Fruit fly (Drosophila melanogaster) whole organism, embryonic: ENCODE results near the gene CG8369.

Experiments
- Abd-B ChIP-seq: fragments of 200-800 bp; sonication (Bioruptor generic); optimal IDR thresholded peaks from 2 replicates; lab custom pipeline; 2018; ENCODE audit warnings: missing biosample characterization, mild to moderate bottlenecking, missing genetic modification characterization, moderate library complexity
- Adf1 ChIP-seq: fragments of 200-800 bp; sonication (Bioruptor generic); IDR thresholded peaks from 2 replicates; pipeline ENCODE4 v1.3.6; 2022; ENCODE audit warnings: missing biosample characterization, missing genetic modification characterization
- Antp ChIP-seq: fragments of 200-800 bp; sonication (Bioruptor generic); optimal IDR thresholded peaks from 3 replicates; lab custom pipeline; 2016; ENCODE audit warnings: missing biosample characterization, missing genetic modification characterization
- Atf3 ChIP-seq: fragments of 200-800 bp; sonication (Bioruptor generic); optimal IDR thresholded peaks from 3 replicates; lab custom pipeline; 2016; ENCODE audit warnings: missing biosample characterization, missing genetic modification characterization
- Bgb ChIP-seq: fragments of 200-800 bp; sonication (Bioruptor generic); IDR thresholded peaks from 2 replicates; pipeline ENCODE4 v1.3.6; 2022; ENCODE audit warnings: missing biosample characterization, missing genetic modification characterization; ENCODE audit not compliant: partially characterized antibody
- CG12104 ChIP-seq: fragments of 200-800 bp; sonication (Bioruptor generic); optimal IDR thresholded peaks from 3 replicates; lab custom pipeline; 2016; ENCODE audit warnings: missing biosample characterization, missing genetic modification characterization
- CG13123 ChIP-seq: fragments of 200-800 bp; sonication (Bioruptor generic); optimal IDR thresholded peaks from 2 replicates; lab custom pipeline; 2016; ENCODE audit warnings: missing biosample characterization, missing genetic modification characterization
- CG15073 ChIP-seq: fragments of 200-800 bp; sonication (Bioruptor generic); optimal IDR thresholded peaks from 2 replicates; lab custom pipeline; 2016; ENCODE audit warnings: missing biosample characterization, missing genetic modification characterization
- CG1529 ChIP-seq: fragments of 200-800 bp; sonication (Bioruptor generic); optimal IDR thresholded peaks from 3 replicates; lab custom pipeline; 2018; ENCODE audit warnings: missing biosample characterization, missing genetic modification characterization
- CG15479 ChIP-seq: fragments of 200-800 bp; sonication (Bioruptor generic); optimal IDR thresholded peaks from 3 replicates; lab custom pipeline; 2019; ENCODE audit warnings: missing biosample characterization, mild to moderate bottlenecking, missing genetic modification characterization, moderate library complexity
- CG3995 ChIP-seq: fragments of 200-800 bp; sonication (Bioruptor generic); optimal IDR thresholded peaks from 3 replicates; lab custom pipeline; 2016; ENCODE audit warnings: missing biosample characterization, missing genetic modification characterization
- CG5953 ChIP-seq: fragments of 200-800 bp; sonication (Bioruptor generic); IDR thresholded peaks from 2 replicates; pipeline ENCODE4 v1.3.6; 2022; ENCODE audit warnings: missing biosample characterization, missing genetic modification characterization
- CG6254 ChIP-seq: fragments of 200-800 bp; sonication (Bioruptor generic); optimal IDR thresholded peaks from 3 replicates; lab custom pipeline; 2017; ENCODE audit warnings: mild to moderate bottlenecking, missing biosample characterization, missing genetic modification reagents, missing genetic modification characterization
- CG6689 ChIP-seq: fragments of 200-800 bp; sonication (Bioruptor generic); IDR thresholded peaks from 2 replicates; pipeline ENCODE4 v1.3.6; 2022; ENCODE audit warnings: missing biosample characterization, missing genetic modification characterization
- CG6765 ChIP-seq: fragments of 200-800 bp; sonication (Bioruptor generic); optimal IDR thresholded peaks from 3 replicates; lab custom pipeline; 2017; ENCODE audit warnings: missing biosample characterization, mild to moderate bottlenecking, missing genetic modification characterization
- CG6813 ChIP-seq: fragments of 200-800 bp; sonication (Bioruptor generic); optimal IDR thresholded peaks from 2 replicates; lab custom pipeline; 2017; ENCODE audit warnings: missing biosample characterization, missing genetic modification characterization, mild to moderate bottlenecking, moderate library complexity, missing genetic modification reagents
- CG7556 ChIP-seq: fragments of 200-800 bp; sonication (Bioruptor generic); optimal IDR thresholded peaks from 2 replicates; lab custom pipeline; 2017; ENCODE audit warnings: missing biosample characterization, mild to moderate bottlenecking, missing genetic modification characterization
- CG7745 ChIP-seq: fragments of 200-800 bp; sonication (Bioruptor generic); optimal IDR thresholded peaks from 2 replicates; lab custom pipeline; 2018; ENCODE audit warnings: missing biosample characterization, mild to moderate bottlenecking, missing genetic modification characterization, moderate library complexity
- D19A ChIP-seq: fragments of 200-800 bp; optimal IDR thresholded peaks from 3 replicates; lab custom pipeline; 2019; ENCODE audit warnings: missing biosample characterization, mild to moderate bottlenecking, missing genetic modification characterization, moderate library complexity
- Gug ChIP-seq: fragments of 200-800 bp; sonication (Bioruptor generic); IDR thresholded peaks from 4 replicates; pipeline ENCODE4 v1.3.6; 2022; ENCODE audit warnings: missing biosample characterization, missing genetic modification characterization
- HLH3B ChIP-seq: fragments of 200-800 bp; sonication (Bioruptor generic); IDR thresholded peaks from 2 replicates; pipeline ENCODE4 v1.3.6; 2022; ENCODE audit warnings: missing biosample characterization, missing genetic modification characterization
- Hey ChIP-seq: fragments of 200-800 bp; sonication (Bioruptor generic); optimal IDR thresholded peaks from 3 replicates; lab custom pipeline; 2018; ENCODE audit warnings: missing biosample characterization, mild to moderate bottlenecking, missing genetic modification characterization
- Mrtf ChIP-seq: fragments of 200-800 bp; sonication (Bioruptor generic); IDR thresholded peaks from 3 replicates; pipeline ENCODE4 v1.3.6; 2022; ENCODE audit warnings: missing biosample characterization, missing genetic modification characterization
- TFAM ChIP-seq: fragments of 200-800 bp; sonication (Bioruptor generic); optimal IDR thresholded peaks from 2 replicates; lab custom pipeline; 2017; ENCODE audit warnings: missing biosample characterization, missing genetic modification characterization, inconsistent platforms
- Usf ChIP-seq: fragments of 200-800 bp; sonication (Bioruptor generic); optimal IDR thresholded peaks from 2 replicates; lab custom pipeline; 2017; ENCODE audit warnings: missing genotype, missing biosample characterization, missing genetic modification characterization
- Xrp1 ChIP-seq: fragments of 200-800 bp; sonication (Bioruptor generic); IDR thresholded peaks from 2 replicates; pipeline ENCODE4 v1.3.6; 2022; ENCODE audit warnings: missing biosample characterization, missing genetic modification characterization
- ap ChIP-seq: fragments of 200-800 bp; sonication (Bioruptor generic); IDR thresholded peaks from 2 replicates; pipeline ENCODE4 v1.3.6; 2022; ENCODE audit warnings: missing biosample characterization, missing genetic modification characterization
- ase ChIP-seq: fragments of 200-800 bp; sonication (Bioruptor generic); IDR thresholded peaks from 3 replicates; pipeline ENCODE4 v1.3.6; 2022; ENCODE audit warnings: missing biosample characterization, missing genetic modification characterization
- caup ChIP-seq: fragments of 200-800 bp; sonication (Bioruptor generic); optimal IDR thresholded peaks from 3 replicates; lab custom pipeline; 2017; ENCODE audit warnings: missing biosample characterization, mild to moderate bottlenecking, missing genetic modification characterization, moderate library complexity; ENCODE audit not compliant: severe bottlenecking
- chinmo ChIP-seq: fragments of 200-800 bp; sonication (Bioruptor generic); IDR thresholded peaks from 4 replicates; pipeline ENCODE4 v1.3.6; 2022; ENCODE audit warnings: missing biosample characterization, missing genetic modification characterization; ENCODE audit not compliant: partially characterized antibody
- crc ChIP-seq: fragments of 200-800 bp; sonication (Bioruptor generic); optimal IDR thresholded peaks from 2 replicates; lab custom pipeline; 2016; ENCODE audit warnings: missing biosample characterization, missing genetic modification characterization
- dmrt11E ChIP-seq: fragments of 200-800 bp; sonication (Bioruptor generic); optimal IDR thresholded peaks from 3 replicates; lab custom pipeline; 2018; ENCODE audit warnings: missing biosample characterization, mild to moderate bottlenecking, missing genetic modification characterization, moderate library complexity
- emc ChIP-seq: fragments of 200-800 bp; sonication (Bioruptor generic); optimal IDR thresholded peaks from 2 replicates; lab custom pipeline; 2016; ENCODE audit warnings: missing biosample characterization, missing genetic modification characterization
- gsb-n ChIP-seq: fragments of 200-800 bp; sonication (Bioruptor generic); optimal IDR thresholded peaks from 3 replicates; lab custom pipeline; 2018; ENCODE audit warnings: missing biosample characterization, mild to moderate bottlenecking, missing genetic modification characterization
- hth ChIP-seq: fragments of >200 bp; optimal IDR thresholded peaks from 2 replicates; lab custom pipeline; 2017; ENCODE audit warnings: inconsistent platforms
- kni ChIP-seq: fragments of 200-800 bp; sonication (Bioruptor generic); optimal IDR thresholded peaks from 3 replicates; lab custom pipeline; 2017; ENCODE audit warnings: mild to moderate bottlenecking, missing biosample characterization, missing genetic modification reagents, missing genetic modification characterization
- knrl ChIP-seq: fragments of 200-800 bp; sonication (Bioruptor generic); IDR thresholded peaks from 3 replicates; pipeline ENCODE4 v1.3.6; 2022; ENCODE audit warnings: missing biosample characterization, missing genetic modification characterization; ENCODE audit not compliant: partially characterized antibody
- lbe ChIP-seq: fragments of 200-800 bp; sonication (Bioruptor generic); optimal IDR thresholded peaks from 2 replicates; lab custom pipeline; 2016; ENCODE audit warnings: missing biosample characterization, mild to moderate bottlenecking, missing genetic modification characterization
- lilli ChIP-seq: fragments of 200-800 bp; sonication (Bioruptor generic); optimal IDR thresholded peaks from 3 replicates; lab custom pipeline; 2016; ENCODE audit warnings: missing biosample characterization, missing genetic modification characterization
- nerfin-2 ChIP-seq: fragments of 200-800 bp; sonication (Bioruptor generic); IDR thresholded peaks from 2 replicates; pipeline ENCODE4 v1.3.6; 2022; ENCODE audit warnings: missing biosample characterization, missing genetic modification characterization; ENCODE audit not compliant: partially characterized antibody
- phol ChIP-seq: fragments of 200-800 bp; sonication (Bioruptor generic); optimal IDR thresholded peaks from 3 replicates; lab custom pipeline; 2018; ENCODE audit warnings: missing biosample characterization, mild to moderate bottlenecking, missing genetic modification characterization, moderate library complexity
- salm ChIP-seq: fragments of 200-800 bp; sonication (Bioruptor generic); optimal IDR thresholded peaks from 2 replicates; lab custom pipeline; 2018; ENCODE audit warnings: missing biosample characterization, mild to moderate bottlenecking, missing genetic modification characterization
- schlank ChIP-seq: fragments of 200-800 bp; sonication (Bioruptor generic); optimal IDR thresholded peaks from 2 replicates; lab custom pipeline; 2018; ENCODE audit warnings: missing biosample characterization, mild to moderate bottlenecking, missing genetic modification characterization
- shn ChIP-seq: fragments of 200-800 bp; sonication (Bioruptor generic); optimal IDR thresholded peaks from 3 replicates; lab custom pipeline; 2016; ENCODE audit warnings: missing biosample characterization, missing genetic modification characterization
- sqz ChIP-seq: fragments of 200-800 bp; sonication (Bioruptor generic); optimal IDR thresholded peaks from 3 replicates; lab custom pipeline; 2018; ENCODE audit warnings: missing biosample characterization, mild to moderate bottlenecking, missing genetic modification characterization
- sr ChIP-seq: fragments of 200-800 bp; sonication (Bioruptor generic); IDR thresholded peaks from 3 replicates; pipeline ENCODE4 v1.3.6; 2022; ENCODE audit warnings: missing biosample characterization, missing genetic modification characterization
- tio ChIP-seq: fragments of 200-800 bp; sonication (Bioruptor generic); optimal IDR thresholded peaks from 2 replicates; lab custom pipeline; 2017; ENCODE audit warnings: missing biosample characterization, missing genetic modification characterization, inconsistent platforms
- toy ChIP-seq: fragments of 200-800 bp; sonication (Bioruptor generic); IDR thresholded peaks from 2 replicates; pipeline ENCODE4 v1.3.6; 2022; ENCODE audit warnings: missing biosample characterization, missing genetic modification characterization
- unpg ChIP-seq: fragments of 200-800 bp; sonication (Bioruptor generic); optimal IDR thresholded peaks from 3 replicates; lab custom pipeline; 2018; ENCODE audit warnings: missing biosample characterization, mild to moderate bottlenecking, missing genetic modification characterization, moderate library complexity
- zfh2 ChIP-seq: fragments of 200-800 bp; sonication (Bioruptor generic); optimal IDR thresholded peaks from 2 replicates; lab custom pipeline; 2016; ENCODE audit warnings: missing biosample characterization, missing genetic modification characterization

CG8369 gene

DNA sequence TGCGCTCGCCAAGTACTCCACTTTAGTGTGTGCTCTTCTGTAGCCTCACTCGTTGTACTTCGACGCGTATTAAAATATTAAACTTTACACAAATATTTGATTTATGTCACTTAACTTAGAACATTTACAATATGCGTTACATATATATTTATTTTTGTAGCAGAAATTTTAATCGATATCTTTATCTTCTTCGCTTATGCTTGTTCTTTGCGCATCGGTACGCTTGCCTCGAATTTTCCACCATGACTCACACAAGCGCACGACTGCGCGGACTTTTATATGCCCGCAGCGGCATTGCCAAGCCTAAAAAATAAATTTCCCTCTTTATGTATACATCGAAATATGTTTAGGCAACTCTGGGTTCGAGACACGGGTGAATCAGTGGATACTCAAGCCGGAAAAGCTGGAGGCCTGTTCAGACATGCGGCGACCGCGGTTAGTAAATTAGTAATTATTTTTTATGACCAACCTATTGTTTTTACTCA lies 1.3 kb upstream of the CG8369 start, which contains the start of gene aqz (continued):
- TF ChIP-seq CG6813 (GFP tag; lab: Kevin White, UChicago), result peak; percentile 51
- TF ChIP-seq salm, result peak; percentile 37
- TF ChIP-seq CG15479 (GFP tag; lab: Kevin White, UChicago), result peak; percentile 78
- no peak for TF ChIP-seq crc
- TF ChIP-seq zfh2 (GFP tag; lab: Kevin White, UChicago), result peak; percentile 58
- peak; percentile 68; the same call in 1 of the 2 replicates for TF ChIP-seq Adf1
- peak; percentile 64 for TF ChIP-seq phol (tag; lab: Kevin White, UChicago)
- TF ChIP-seq ap (GFP tag; lab: Robert Waterston, UW), result no peak
- TF ChIP-seq Abd-B (GFP tag; lab: Kevin White, UChicago), result peak; percentile 77
- peak; percentile 38; the same call in 1 of the 2 replicates for TF ChIP-seq Xrp1 (GFP tag; lab: Robert Waterston, UW)
- TF ChIP-seq sqz, result peak; percentile 48
- peak; percentile 70 for TF ChIP-seq shn (GFP tag; lab: Kevin White, UChicago)
- peak; percentile 78 for TF ChIP-seq Atf3 (GFP tag; lab: Kevin White, UChicago)
- TF ChIP-seq sr (GFP tag; lab: Robert Waterston, UW), result peak; percentile 67; the same call in 2 of the 3 replicates
- TF ChIP-seq TFAM (GFP tag; lab: Kevin White, UChicago), result no peak
- TF ChIP-seq Usf (GFP tag; lab: Kevin White, UChicago), result no peak
- no peak for TF ChIP-seq ase (GFP tag; lab: Robert Waterston, UW)
- peak; percentile 56; the same call in 1 of the 2 replicates for TF ChIP-seq HLH3B (GFP tag; lab: Robert Waterston, UW)
- peak; percentile 76 for TF ChIP-seq lilli
- TF ChIP-seq tio (GFP tag; lab: Kevin White, UChicago), result peak; percentile 7
- TF ChIP-seq toy (GFP tag; lab: Robert Waterston, UW), result no peak
- TF ChIP-seq Bgb (GFP tag; lab: Robert Waterston, UW), result peak; percentile 81
- peak; percentile 63 for TF ChIP-seq knrl (GFP tag; lab: Robert Waterston, UW)
- TF ChIP-seq nerfin-2 (GFP tag; lab: Robert Waterston, UW), result peak; percentile 43; the same call in 1 of the 2 replicates
- peak; percentile 50 for TF ChIP-seq CG7745 (tag; lab: Kevin White, UChicago)
- no peak for TF ChIP-seq hth (lab: Kevin White, UChicago)
- TF ChIP-seq kni (GFP tag; lab: Kevin White, UChicago), result peak; percentile 70
- TF ChIP-seq unpg (GFP tag; lab: Kevin White, UChicago), result peak; percentile 35
- TF ChIP-seq Antp (GFP tag; lab: Kevin White, UChicago), result peak; percentile 61
- TF ChIP-seq Mrtf (GFP tag; lab: Robert Waterston, UW), result no peak; the same call in 1 of the 3 replicates
- peak; percentile 50 for TF ChIP-seq CG1529 (GFP tag; lab: Kevin White, UChicago)
- TF ChIP-seq CG12104 (GFP tag; lab: Kevin White, UChicago), result no peak
- peak; percentile 35; the same call in 1 of the 2 replicates for TF ChIP-seq CG6689
- peak; percentile 59 for TF ChIP-seq gsb-n (tag; lab: Kevin White, UChicago)
- no peak for TF ChIP-seq CG15073 (GFP tag; lab: Kevin White, UChicago)
- TF ChIP-seq CG6765 (GFP tag; lab: Kevin White, UChicago), result peak; percentile 70
- TF ChIP-seq chinmo (GFP tag; lab: Robert Waterston, UW), result peak; percentile 75; the same call in 2 of the 4 replicates
- peak; percentile 64 for TF ChIP-seq D19A (tag; lab: Kevin White, UChicago)
- no peak for TF ChIP-seq emc (GFP tag; lab: Kevin White, UChicago)
- peak; percentile 81 for TF ChIP-seq caup
- peak; percentile 37 for TF ChIP-seq schlank (tag; lab: Kevin White, UChicago)
- TF ChIP-seq CG13123 (GFP tag; lab: Kevin White, UChicago), result no peak
- no peak for TF ChIP-seq CG7556 (GFP tag; lab: Kevin White, UChicago)
- TF ChIP-seq CG3995, result no peak
- TF ChIP-seq dmrt11E (tag; lab: Kevin White, UChicago), result peak; percentile 8
- no peak for TF ChIP-seq lbe (GFP tag; lab: Kevin White, UChicago)
- TF ChIP-seq CG6254 (GFP tag; lab: Kevin White, UChicago), result peak; percentile 8
- no peak for TF ChIP-seq Hey (tag; lab: Kevin White, UChicago)
- peak; percentile 21; the same call in 1 of the 4 replicates for TF ChIP-seq Gug
- TF ChIP-seq CG5953, result no peak
